Worm (Caenorhabditis elegans) whole organism, L1 larva: ENCODE results near the gene moc-6.

Experiments
- ama-1 ChIP-seq: fragments of 150-350 bp; optimal IDR thresholded peaks from 2 replicates; lab custom pipeline; 2014
- lin-13 ChIP-seq: fragments of 150-350 bp; optimal IDR thresholded peaks from 2 replicates; lab custom pipeline; 2014; ENCODE audit warnings: missing biosample characterization, missing genetic modification reagents, missing genetic modification characterization
- lin-15B ChIP-seq: fragments of 150-350 bp; sonication (generic microtip); optimal IDR thresholded peaks from 3 replicates; lab custom pipeline; 2014; ENCODE audit warnings: missing biosample characterization, missing genetic modification characterization
- lsy-2 ChIP-seq, 2 experiments: fragments of 150-350 bp; optimal IDR thresholded peaks; 2 replicates each; lab custom pipeline; 2014; ENCODE audit warnings: missing biosample characterization in 2 of 2, missing genetic modification characterization in 2 of 2
- nhr-12 ChIP-seq: sonication (generic microtip); optimal IDR thresholded peaks from 2 replicates; lab custom pipeline; 2017; ENCODE audit warnings: missing biosample characterization, missing genetic modification characterization
- pag-3 ChIP-seq: sonication (generic microtip); optimal IDR thresholded peaks from 2 replicates; lab custom pipeline; 2017; ENCODE audit warnings: missing genetic modification characterization, mild to moderate bottlenecking, missing compliant biosample characterization, antibody characterized with exemption, borderline replicate concordance; ENCODE audit not compliant: insufficient read depth
- skn-1 ChIP-seq: fragments of 150-350 bp; optimal IDR thresholded peaks from 2 replicates; lab custom pipeline; 2014; ENCODE audit warnings: missing biosample characterization, missing genetic modification characterization
- snpc-4 ChIP-seq: fragments of 150-350 bp; optimal IDR thresholded peaks from 2 replicates; lab custom pipeline; 2014; ENCODE audit warnings: missing biosample characterization, missing genetic modification characterization
- swsn-7 ChIP-seq: sonication (generic microtip); optimal IDR thresholded peaks from 2 replicates; lab custom pipeline; 2016; ENCODE audit warnings: missing genetic modification characterization, missing compliant biosample characterization
- unc-86 ChIP-seq: sonication (generic microtip); optimal IDR thresholded peaks from 2 replicates; lab custom pipeline; 2016; ENCODE audit warnings: missing genetic modification characterization, missing compliant biosample characterization
- ztf-4 ChIP-seq: fragments of 150-350 bp; optimal IDR thresholded peaks from 2 replicates; lab custom pipeline; 2014; ENCODE audit warnings: missing biosample characterization, missing genetic modification characterization

ce11 chrIII:5185620-5186019, 10.2 kb upstream of the moc-6 start, which contains the start of gene pup-2:
- TF ChIP-seq ztf-4 (tag; lab: Kevin White, UChicago) = no peak
- TF ChIP-seq snpc-4 (tag; lab: Kevin White, UChicago) = no peak
- TF ChIP-seq swsn-7 (tag; lab: Kevin White, UChicago) = no peak
- no peak for TF ChIP-seq nhr-12 (tag; lab: Kevin White, UChicago)
- no peak for TF ChIP-seq skn-1 (tag; lab: Kevin White, UChicago)
- no peak for TF ChIP-seq lin-13 (GFP tag; lab: Kevin White, UChicago)
- no peak for TF ChIP-seq lsy-2 (tag; optimal IDR thresholded peaks at IDR 0.05; lab: Kevin White, UChicago)
- no peak for TF ChIP-seq ama-1 (lab: Kevin White, UChicago)
- TF ChIP-seq lin-15B (tag; lab: Kevin White, UChicago) = no peak
- TF ChIP-seq pag-3 (tag; lab: Kevin White, UChicago) = no peak
- no peak for TF ChIP-seq unc-86 (tag; lab: Kevin White, UChicago)
